Fruit fly (Drosophila melanogaster): ENCODE data around the gene Art1.

The Art1 gene

dm6 chr3R:10776047-10776659, 11.9 kb downstream of the Art1 start:
- no peak for TF ChIP-seq CG17801 (GFP tag; optimal IDR thresholded peaks at IDR 0.05; ENCODE audit: partially characterized antibody)

- TF ChIP-seq CG17801 (GFP tag; optimal IDR thresholded peaks at IDR 0.05; ENCODE audit: partially characterized antibody), result no peak
Observed at dm6 chr3R:10775246-10775645, 12.8 kb downstream of the Art1 start.

dm6 chr3R:10767526-10767925, 20.5 kb downstream of the Art1 start, which contains the start of gene TfIIFbeta:
TfIIFbeta (minus strand) TSS chr3R:10767804.
- TF ChIP-seq CG17801 (GFP tag; optimal IDR thresholded peaks at IDR 0.05; ENCODE audit: partially characterized antibody), result no peak

dm6 chr3R:10761980-10762379, 26.0 kb downstream of the Art1 start:
- TF ChIP-seq CG17801 (GFP tag; optimal IDR thresholded peaks at IDR 0.05; ENCODE audit: partially characterized antibody), result peak; percentile 4

- TF ChIP-seq CG17801 (GFP tag; optimal IDR thresholded peaks at IDR 0.05; ENCODE audit: partially characterized antibody), result peak; percentile 63
Observed at dm6 chr3R:10760966-10761855, 26.8 kb downstream of the Art1 start, which contains the start of the genes MED7 and Cap-H2. MED7 (minus strand) TSS chr3R:10761032. Cap-H2 (plus strand) TSS chr3R:10761310.

dm6 chr3R:10759348-10759847, 28.6 kb downstream of the Art1 start, which contains the start of gene CG31272:
CG31272 (minus strand) TSS chr3R:10759398.
- no peak for TF ChIP-seq CG17801 (GFP tag; optimal IDR thresholded peaks at IDR 0.05; ENCODE audit: partially characterized antibody)

- no peak for TF ChIP-seq CG17801 (GFP tag; optimal IDR thresholded peaks at IDR 0.05; ENCODE audit: partially characterized antibody)
Observed at dm6 chr3R:10755534-10755933, 32.5 kb downstream of the Art1 start, which contains the start of gene CG14691. CG14691 (minus strand) TSS chr3R:10755634.

dm6 chr3R:10751061-10751460, 37.0 kb downstream of the Art1 start, which contains the start of gene TkR86C:
TkR86C (minus strand) TSS chr3R:10751228.
- TF ChIP-seq CG17801 (GFP tag; optimal IDR thresholded peaks at IDR 0.05; ENCODE audit: partially characterized antibody), result no peak

- no peak for TF ChIP-seq CG17801 (GFP tag; optimal IDR thresholded peaks at IDR 0.05; ENCODE audit: partially characterized antibody)
Observed at dm6 chr3R:10747650-10748049, 40.4 kb downstream of the Art1 start.

All from ovary, adult (tissue).